Fruit fly (Drosophila melanogaster): Measurements from ENCODE around the gene mew.

Gene mew

DNA sequence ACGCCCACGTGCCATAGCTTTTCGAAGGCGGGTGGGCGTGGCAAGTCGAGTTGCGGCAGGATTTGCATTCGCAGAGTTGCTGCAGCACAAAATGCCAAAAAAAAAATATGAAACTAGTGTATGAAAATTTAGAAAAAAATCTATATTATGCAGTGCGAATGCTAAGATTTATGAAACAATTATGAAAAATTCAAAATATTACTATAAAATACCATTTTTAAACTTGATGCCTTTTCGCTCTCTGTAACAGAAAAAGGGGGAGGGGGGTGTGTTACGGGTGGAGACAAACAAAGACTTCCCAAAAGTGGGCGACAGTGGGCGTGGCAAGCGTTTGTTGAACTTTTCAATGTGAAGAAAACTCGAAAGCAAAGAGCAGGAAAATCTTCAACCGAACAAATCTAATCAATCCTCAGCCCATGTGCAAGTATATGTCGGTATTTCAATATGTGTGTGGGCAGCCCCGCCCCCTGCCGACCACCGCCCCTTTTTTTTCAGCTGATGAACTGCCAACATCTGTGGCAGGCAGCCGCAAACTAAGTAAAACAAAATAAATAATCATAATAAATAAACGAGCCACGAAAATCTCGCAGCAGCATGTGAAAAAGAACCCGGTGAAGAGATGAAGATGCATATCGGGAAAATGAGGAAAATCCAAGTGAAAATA is 8.4 kb downstream of the mew start (continued):
- TF ChIP-seq CG17359 (tag; optimal IDR thresholded peaks at IDR 0.05) (no peak), luna (GFP tag; optimal IDR thresholded peaks at IDR 0.05) (no peak), CG2889 (GFP tag; IDR thresholded peaks at IDR 0.05) (no peak), CG10274 (GFP tag; optimal IDR thresholded peaks at IDR 0.05) (no peak), CHES-1-like (GFP tag; optimal IDR thresholded peaks at IDR 0.05) (no peak), emc (GFP tag; optimal IDR thresholded peaks at IDR 0.05) (no peak), hkb (optimal IDR thresholded peaks at IDR 0.05) (no peak), hkb (GFP tag; IDR thresholded peaks at IDR 0.05) (no peak), Spps (tag; optimal IDR thresholded peaks at IDR 0.05) (no peak), Nf-YC (tag; optimal IDR thresholded peaks at IDR 0.05) (no peak), PHDP (tag; optimal IDR thresholded peaks at IDR 0.05) (no peak), Oaz (GFP tag; IDR thresholded peaks at IDR 0.05) (no peak), crol (GFP tag; IDR thresholded peaks at IDR 0.05) (no peak), CG1602 (GFP tag; optimal IDR thresholded peaks at IDR 0.05) (peak; percentile 3), Xbp1 (GFP tag; optimal IDR thresholded peaks at IDR 0.05) (no peak), CG2678 (tag; optimal IDR thresholded peaks at IDR 0.05) (no peak), vvl (GFP tag; IDR thresholded peaks at IDR 0.05) (no peak), CG34422 (GFP tag; IDR thresholded peaks at IDR 0.05) (no peak), B-H1 (GFP tag; IDR thresholded peaks at IDR 0.05) (no peak), Blimp-1 (GFP tag; optimal IDR thresholded peaks at IDR 0.05) (peak; percentile 31), CG8388 (GFP tag; optimal IDR thresholded peaks at IDR 0.05) (peak; percentile 22), dysf (GFP tag; IDR thresholded peaks at IDR 0.05) (no peak), CG1647 (GFP tag; optimal IDR thresholded peaks at IDR 0.05) (no peak), CG16815 (GFP tag; optimal IDR thresholded peaks at IDR 0.05) (no peak), klu (GFP tag; IDR thresholded peaks at IDR 0.05) (no peak), HHEX (GFP tag; optimal IDR thresholded peaks at IDR 0.05) (no peak), CG4328 (GFP tag; optimal IDR thresholded peaks at IDR 0.05) (no peak), CG17385 (GFP tag; optimal IDR thresholded peaks at IDR 0.05) (no peak), CG6791 (GFP tag; IDR thresholded peaks at IDR 0.05; ENCODE audit: partially characterized antibody) (no peak), chn (GFP tag; optimal IDR thresholded peaks at IDR 0.05) (no peak), Awh (GFP tag; IDR thresholded peaks at IDR 0.05) (no peak), stc (GFP tag; IDR thresholded peaks at IDR 0.05) (no peak), CG7745 (tag; optimal IDR thresholded peaks at IDR 0.05) (no peak), CG14860 (GFP tag; IDR thresholded peaks at IDR 0.05; ENCODE audit: partially characterized antibody) (no peak), CG13123 (GFP tag; optimal IDR thresholded peaks at IDR 0.05) (no peak), Aef1 (GFP tag; IDR thresholded peaks at IDR 0.05) (no peak), Nf-YA (GFP tag; IDR thresholded peaks at IDR 0.05) (no peak), CG18262 (tag; optimal IDR thresholded peaks at IDR 0.05) (peak; percentile 27), CrebB (tag; optimal IDR thresholded peaks at IDR 0.05) (no peak), CG12769 (tag; optimal IDR thresholded peaks at IDR 0.05) (no peak), gcm2 (GFP tag; optimal IDR thresholded peaks at IDR 0.05) (no peak), CG17612 (GFP tag; IDR thresholded peaks at IDR 0.05) (no peak), psq (GFP tag; optimal IDR thresholded peaks at IDR 0.05) (no peak), cato (GFP tag; optimal IDR thresholded peaks at IDR 0.05; ENCODE audit: borderline replicate concordance) (no peak), lmd (GFP tag; IDR thresholded peaks at IDR 0.05) (no peak), gcm (GFP tag; optimal IDR thresholded peaks at IDR 0.05) (no peak), CG16863 (GFP tag; optimal IDR thresholded peaks at IDR 0.05) (no peak), ab (GFP tag; optimal IDR thresholded peaks at IDR 0.05) (no peak), fu2 (GFP tag; optimal IDR thresholded peaks at IDR 0.05) (no peak), CG34376 (GFP tag; optimal IDR thresholded peaks at IDR 0.05) (no peak), ara (GFP tag; IDR thresholded peaks at IDR 0.05) (no peak), Antp (GFP tag; optimal IDR thresholded peaks at IDR 0.05) (no peak)
